Fruit fly (Drosophila melanogaster): ENCODE data around the gene CG46025.

Gene CG46025

DNA sequence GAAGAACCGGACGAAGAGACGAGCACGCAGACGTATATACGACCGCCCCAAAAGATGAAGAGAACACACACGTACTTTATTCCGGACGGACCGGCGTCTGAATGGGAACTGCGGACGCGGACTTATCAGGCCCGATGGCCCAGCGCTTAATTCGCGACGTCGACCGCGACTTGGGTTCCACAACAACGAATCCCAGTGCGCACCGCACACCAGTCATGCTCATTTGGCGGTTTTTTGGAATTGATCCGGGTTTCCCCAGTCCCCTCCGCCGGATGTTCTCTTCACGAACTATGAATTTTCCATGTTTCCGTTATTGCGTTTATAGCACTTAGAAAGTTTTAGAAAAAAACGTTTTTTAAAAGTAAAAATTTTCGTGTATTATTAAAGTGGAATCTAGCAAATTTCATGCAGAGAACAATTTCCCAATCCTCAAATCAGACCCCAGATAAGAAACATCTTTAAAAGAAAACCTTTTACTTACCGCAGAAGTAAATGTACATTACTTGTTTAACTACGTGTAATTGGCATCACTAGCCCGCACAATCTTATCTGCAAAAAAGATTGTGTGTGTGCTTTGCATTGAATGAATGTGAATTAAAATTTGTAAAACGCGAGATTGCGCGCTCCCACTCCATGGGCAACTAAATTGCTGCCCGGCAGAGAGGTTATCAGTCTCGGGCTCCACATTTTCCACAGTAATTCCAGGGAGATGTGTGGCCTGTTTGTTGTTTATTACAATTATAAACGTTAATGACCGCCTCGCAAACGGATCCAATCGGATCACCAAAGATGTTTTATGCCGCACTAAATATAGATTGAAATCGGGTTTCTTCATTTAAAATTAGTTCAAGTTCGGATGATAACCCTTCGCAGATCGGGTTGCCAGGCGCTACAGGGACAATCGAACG is 36.7 kb downstream of the CG46025 start, which contains the start of gene CG7149 (continued):
- TF ChIP-seq TFAM (GFP tag; optimal IDR thresholded peaks at IDR 0.05): no peak
- no peak for TF ChIP-seq Sry-δ (GFP tag; optimal IDR thresholded peaks at IDR 0.05)
- TF ChIP-seq az2 (GFP tag; optimal IDR thresholded peaks at IDR 0.05): no peak
- TF ChIP-seq lilli (GFP tag; optimal IDR thresholded peaks at IDR 0.05): peak; percentile 44
- no peak for TF ChIP-seq usp (GFP tag; optimal IDR thresholded peaks at IDR 0.05)
- peak; percentile 41; the same call in 1 of the 2 replicates for TF ChIP-seq slbo (GFP tag; IDR thresholded peaks at IDR 0.05)
- no peak for TF ChIP-seq B-H2 (GFP tag; optimal IDR thresholded peaks at IDR 0.05)
- TF ChIP-seq CG8089 (GFP tag; optimal IDR thresholded peaks at IDR 0.05): no peak
- no peak for TF ChIP-seq en (GFP tag; optimal IDR thresholded peaks at IDR 0.05)
- TF ChIP-seq CG4360 (GFP tag; IDR thresholded peaks at IDR 0.05): no peak
- no peak for TF ChIP-seq MTF-1 (GFP tag; optimal IDR thresholded peaks at IDR 0.05; ENCODE audit: borderline replicate concordance)
- no peak for TF ChIP-seq CG10654 (GFP tag; optimal IDR thresholded peaks at IDR 0.05)
- peak; percentile 95 for TF ChIP-seq CG34376 (GFP tag; optimal IDR thresholded peaks at IDR 0.05)
- TF ChIP-seq CG13894 (tag; optimal IDR thresholded peaks at IDR 0.05): no peak
- TF ChIP-seq CG17186 (GFP tag; optimal IDR thresholded peaks at IDR 0.05): no peak
- peak; percentile 13; the same call in 1 of the 3 replicates for TF ChIP-seq tgo (GFP tag; IDR thresholded peaks at IDR 0.05)
- TF ChIP-seq CG9609 (GFP tag; optimal IDR thresholded peaks at IDR 0.05): no peak
- TF ChIP-seq CG15073 (GFP tag; optimal IDR thresholded peaks at IDR 0.05): no peak
- TF ChIP-seq dmrt99B (tag; optimal IDR thresholded peaks at IDR 0.05): no peak
- no peak for TF ChIP-seq fu2 (GFP tag; optimal IDR thresholded peaks at IDR 0.05)
- TF ChIP-seq Hr3 (GFP tag; optimal IDR thresholded peaks at IDR 0.05): no peak
- no peak for TF ChIP-seq CG9437 (GFP tag; optimal IDR thresholded peaks at IDR 0.05)
- TF ChIP-seq gfzf (GFP tag; optimal IDR thresholded peaks at IDR 0.05): no peak
- no peak for TF ChIP-seq CG18011 (GFP tag; optimal IDR thresholded peaks at IDR 0.05)
- no peak for TF ChIP-seq CG2202 (tag; optimal IDR thresholded peaks at IDR 0.05)
- TF ChIP-seq CG12219 (GFP tag; optimal IDR thresholded peaks at IDR 0.05): no peak
- TF ChIP-seq ranshi (GFP tag; IDR thresholded peaks at IDR 0.05): no peak
- TF ChIP-seq gce (GFP tag; IDR thresholded peaks at IDR 0.05): 0 out of 3 replicates have a peak, but pooled peaks have one; percentile 26
- no peak for TF ChIP-seq CG3847 (GFP tag; IDR thresholded peaks at IDR 0.05)
- no peak for TF ChIP-seq phol (tag; optimal IDR thresholded peaks at IDR 0.05)
- no peak for TF ChIP-seq CG43689 (GFP tag; IDR thresholded peaks at IDR 0.05)
- TF ChIP-seq dan (GFP tag; IDR thresholded peaks at IDR 0.05): no peak
- TF ChIP-seq Tbp (GFP tag; optimal IDR thresholded peaks at IDR 0.05): no peak
- TF ChIP-seq Side (GFP tag; optimal IDR thresholded peaks at IDR 0.05): no peak
- 0 out of 3 replicates have a peak, but pooled peaks have one; percentile 32 for TF ChIP-seq Dbx (GFP tag; IDR thresholded peaks at IDR 0.05)
- no peak for TF ChIP-seq CG3838 (GFP tag; optimal IDR thresholded peaks at IDR 0.05)
- TF ChIP-seq toy (GFP tag; IDR thresholded peaks at IDR 0.05): no peak
- TF ChIP-seq CG17612 (GFP tag; IDR thresholded peaks at IDR 0.05): no peak
- TF ChIP-seq dati (GFP tag; IDR thresholded peaks at IDR 0.05): no peak
- TF ChIP-seq Awh (GFP tag; IDR thresholded peaks at IDR 0.05): 0 out of 2 replicates have a peak, but pooled peaks have one; percentile 4
- no peak for TF ChIP-seq CG31365 (tag; optimal IDR thresholded peaks at IDR 0.05)
- TF ChIP-seq Max (GFP tag; optimal IDR thresholded peaks at IDR 0.05): no peak
- TF ChIP-seq pho (GFP tag; optimal IDR thresholded peaks at IDR 0.05): peak; percentile 7
- no peak for TF ChIP-seq ems (GFP tag; optimal IDR thresholded peaks at IDR 0.05)
- no peak for TF ChIP-seq sc (optimal IDR thresholded peaks at IDR 0.05)
- TF ChIP-seq sc (GFP tag; optimal IDR thresholded peaks at IDR 0.05): no peak
- no peak for TF ChIP-seq ind (GFP tag; optimal IDR thresholded peaks at IDR 0.05)
- no peak for TF ChIP-seq CG16815 (GFP tag; optimal IDR thresholded peaks at IDR 0.05)
- TF ChIP-seq Eip74EF (GFP tag; optimal IDR thresholded peaks at IDR 0.05): no peak
- peak; percentile 19 for TF ChIP-seq gem (tag; optimal IDR thresholded peaks at IDR 0.05)

All from whole organism, embryonic.